Worm (Caenorhabditis elegans): ENCODE results near the gene tmd-2.

The tmd-2 gene

ce11 chrV:8349950-8350349 is 15.5 kb downstream of the tmd-2 start:
- no peak for TF ChIP-seq elt-3 (tag; optimal IDR thresholded peaks at IDR 0.05)

ce11 chrV:8351371-8351770 is 16.9 kb downstream of the tmd-2 start, which contains the start of gene srsx-22:
TSS of gene srsx-22 (plus strand) at chrV:8351671.
- TF ChIP-seq ztf-1 (GFP tag; conservative IDR thresholded peaks at IDR 0.05): no peak

ce11 chrV:8355435-8356212 is 21.2 kb downstream of the tmd-2 start, which contains the start of gene mom-2:
TSS of gene mom-2 (plus strand) at chrV:8355988.
- no peak for TF ChIP-seq lin-11 (tag; optimal IDR thresholded peaks at IDR 0.05)
- no peak for TF ChIP-seq lin-13 (GFP tag; optimal IDR thresholded peaks at IDR 0.05)
- TF ChIP-seq lin-39 (tag; optimal IDR thresholded peaks at IDR 0.05): no peak
- TF ChIP-seq nhr-23 (tag; optimal IDR thresholded peaks at IDR 0.05): no peak
- TF ChIP-seq elt-1 (tag; optimal IDR thresholded peaks at IDR 0.05): no peak
- no peak for TF ChIP-seq dmd-4 (tag; optimal IDR thresholded peaks at IDR 0.05)
- no peak for TF ChIP-seq sma-9 (GFP tag; optimal IDR thresholded peaks at IDR 0.05)
- no peak for TF ChIP-seq sma-9 (tag; optimal IDR thresholded peaks at IDR 0.05)
- no peak for TF ChIP-seq mdl-1 (tag; optimal IDR thresholded peaks at IDR 0.05)
- TF ChIP-seq snpc-4 (tag; optimal IDR thresholded peaks at IDR 0.05): no peak
- TF ChIP-seq aly-2 (tag; optimal IDR thresholded peaks at IDR 0.05): no peak

ce11 chrV:8357756-8358155 is 23.3 kb downstream of the tmd-2 start:
- TF ChIP-seq gmeb-1 (tag; optimal IDR thresholded peaks at IDR 0.05): no peak
- no peak for TF ChIP-seq lin-11 (tag; optimal IDR thresholded peaks at IDR 0.05)
- TF ChIP-seq crh-2 (tag; optimal IDR thresholded peaks at IDR 0.05): no peak
- no peak for TF ChIP-seq lin-39 (tag; optimal IDR thresholded peaks at IDR 0.05)
- TF ChIP-seq ztf-1 (GFP tag; conservative IDR thresholded peaks at IDR 0.05): no peak
- no peak for TF ChIP-seq elt-1 (tag; optimal IDR thresholded peaks at IDR 0.05)
- TF ChIP-seq ztf-4 (tag; optimal IDR thresholded peaks at IDR 0.05): no peak
- TF ChIP-seq unc-55 (GFP tag; optimal IDR thresholded peaks at IDR 0.05): no peak
- no peak for TF ChIP-seq lsy-2 (tag; optimal IDR thresholded peaks at IDR 0.05)
- TF ChIP-seq ztf-11 (tag; optimal IDR thresholded peaks at IDR 0.05): no peak
- no peak for TF ChIP-seq nhr-237 (tag; optimal IDR thresholded peaks at IDR 0.05)
- TF ChIP-seq ama-1 (optimal IDR thresholded peaks at IDR 0.05): no peak
- no peak for TF ChIP-seq unc-62 (GFP tag; optimal IDR thresholded peaks at IDR 0.05)

- TF ChIP-seq sem-4 (tag; optimal IDR thresholded peaks at IDR 0.05) (no peak), nhr-129 (tag; optimal IDR thresholded peaks at IDR 0.05) (no peak), lsy-2 (tag; optimal IDR thresholded peaks at IDR 0.05) (no peak), nhr-10 (tag; optimal IDR thresholded peaks at IDR 0.05) (no peak), sma-3 (GFP tag; optimal IDR thresholded peaks at IDR 0.05) (no peak), F13H6.1 (tag; optimal IDR thresholded peaks at IDR 0.05) (no peak), nhr-6 (tag; optimal IDR thresholded peaks at IDR 0.05) (no peak), nhr-77 (tag; optimal IDR thresholded peaks at IDR 0.05) (no peak), nhr-237 (tag; optimal IDR thresholded peaks at IDR 0.05) (no peak), blmp-1 (tag; optimal IDR thresholded peaks at IDR 0.05; ENCODE audit: insufficient read depth) (no peak), skn-1 (tag; optimal IDR thresholded peaks at IDR 0.05) (no peak), nhr-25 (tag; optimal IDR thresholded peaks at IDR 0.05) (no peak), ztf-4 (tag; optimal IDR thresholded peaks at IDR 0.05) (no peak), aly-2 (tag; optimal IDR thresholded peaks at IDR 0.05) (no peak), lin-39 (tag; optimal IDR thresholded peaks at IDR 0.05) (no peak), ZK546.5 (tag; optimal IDR thresholded peaks at IDR 0.05) (no peak), alr-1 (tag; optimal IDR thresholded peaks at IDR 0.05) (no peak)
Observed at ce11 chrV:8358702-8359101, 24.2 kb downstream of the tmd-2 start.
